Worm (Caenorhabditis elegans) whole organism, early embryonic: ENCODE measurements around the gene daf-4.

Source experiments
- B0310.2 ChIP-seq: sonication (generic microtip); optimal IDR thresholded peaks from 2 replicates; lab custom pipeline; 2016; ENCODE audit warnings: mild to moderate bottlenecking, missing genetic modification characterization, missing compliant biosample characterization
- F13C5.2 ChIP-seq: sonication (generic microtip); optimal IDR thresholded peaks from 2 replicates; lab custom pipeline; 2017; ENCODE audit warnings: mild to moderate bottlenecking, missing genetic modification characterization, inconsistent platforms, missing compliant biosample characterization
- aly-1 ChIP-seq: sonication (generic microtip); optimal IDR thresholded peaks from 2 replicates; lab custom pipeline; 2016; ENCODE audit warnings: missing genetic modification characterization, missing compliant biosample characterization
- ama-1 ChIP-seq: fragments of 150-350 bp; optimal IDR thresholded peaks from 2 replicates; lab custom pipeline; 2014
- ceh-13 ChIP-seq: fragments of 200-800 bp; sonication (Bioruptor generic); optimal IDR thresholded peaks from 2 replicates; lab custom pipeline; 2018; ENCODE audit warnings: mild to moderate bottlenecking, missing genetic modification characterization, missing compliant biosample characterization
- ceh-36 ChIP-seq: sonication (generic microtip); optimal IDR thresholded peaks from 2 replicates; lab custom pipeline; 2016; ENCODE audit warnings: missing genetic modification characterization, inconsistent platforms, missing compliant biosample characterization
- ets-7 ChIP-seq: sonication (generic microtip); optimal IDR thresholded peaks from 2 replicates; lab custom pipeline; 2016; ENCODE audit warnings: missing genotype, missing genetic modification characterization, missing compliant biosample characterization
- flt-1 ChIP-seq: fragments of 200-800 bp; sonication (Bioruptor generic); IDR thresholded peaks from 2 replicates; pipeline ENCODE4 v1.3.6; 2022; ENCODE audit warnings: missing genetic modification characterization, missing compliant biosample characterization
- hmbx-1 ChIP-seq: sonication (generic microtip); optimal IDR thresholded peaks from 2 replicates; lab custom pipeline; 2016; ENCODE audit warnings: mild to moderate bottlenecking, missing genetic modification characterization, missing compliant biosample characterization
- hmg-4 ChIP-seq: fragments of 200-800 bp; sonication (Bioruptor generic); optimal IDR thresholded peaks from 2 replicates; lab custom pipeline; 2018; ENCODE audit warnings: mild to moderate bottlenecking, missing genetic modification characterization, missing compliant biosample characterization
- hnd-1 ChIP-seq: sonication (generic microtip); optimal IDR thresholded peaks from 2 replicates; lab custom pipeline; 2016; ENCODE audit warnings: missing genetic modification characterization, missing compliant biosample characterization
- pes-1 ChIP-seq: fragments of 200-800 bp; sonication (Bioruptor generic); IDR thresholded peaks from 2 replicates; pipeline ENCODE4 v1.3.6; 2022; ENCODE audit warnings: missing genetic modification reagents, missing genetic modification characterization, missing compliant biosample characterization
- scrt-1 ChIP-seq: fragments of 200-800 bp; sonication (Bioruptor generic); IDR thresholded peaks from 2 replicates; pipeline ENCODE4 v1.3.6; 2022; ENCODE audit warnings: missing genetic modification characterization, missing compliant biosample characterization
- sea-1 ChIP-seq: fragments of 200-800 bp; sonication (Bioruptor generic); conservative IDR thresholded peaks from 2 replicates; pipeline ENCODE4 v1.3.6; 2022; ENCODE audit warnings: missing genetic modification characterization, missing compliant biosample characterization
- tbx-11 ChIP-seq: fragments of 200-800 bp; sonication (Bioruptor generic); IDR thresholded peaks from 2 replicates; pipeline ENCODE4 v1.3.6; 2022; ENCODE audit warnings: missing genetic modification characterization, missing compliant biosample characterization
- tbx-37 ChIP-seq: fragments of 200-800 bp; sonication (Bioruptor generic); conservative IDR thresholded peaks from 2 replicates; pipeline ENCODE4 v1.3.6; 2022; ENCODE audit warnings: missing genetic modification reagents, missing genetic modification characterization, missing compliant biosample characterization
- tra-4 ChIP-seq: sonication (generic microtip); optimal IDR thresholded peaks from 2 replicates; lab custom pipeline; 2017; ENCODE audit warnings: missing genetic modification characterization, missing compliant biosample characterization

daf-4 gene

DNA sequence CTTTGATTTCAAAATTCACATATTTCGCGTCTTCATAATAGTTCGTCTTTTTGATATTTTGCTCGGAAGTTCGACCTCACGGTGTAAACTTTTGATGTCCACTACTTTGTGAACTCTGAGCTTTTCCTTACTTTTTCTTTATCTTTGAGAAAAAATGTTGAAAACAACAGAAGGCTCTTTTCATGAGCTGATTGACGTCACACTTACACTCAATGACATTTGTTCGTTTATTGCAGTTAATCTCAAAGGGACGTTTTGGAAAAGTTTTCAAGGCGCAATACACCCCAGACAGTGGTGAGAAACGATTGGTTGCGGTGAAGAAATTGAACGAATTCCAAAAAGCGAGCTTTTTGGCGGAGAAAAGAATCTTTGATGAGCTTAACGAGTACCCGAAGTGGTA is 4.3 kb downstream of the daf-4 start:
- no peak for TF ChIP-seq scrt-1
- no peak for TF ChIP-seq F13C5.2
- no peak for TF ChIP-seq hnd-1 (tag; lab: Kevin White, UChicago)
- no peak for TF ChIP-seq aly-1 (tag; lab: Kevin White, UChicago)
- TF ChIP-seq hmg-4 (GFP tag; lab: Kevin White, UChicago), result no peak
- no peak for TF ChIP-seq sea-1 (GFP tag; lab: Robert Waterston, UW)
- TF ChIP-seq tbx-37, result no peak
- no peak for TF ChIP-seq tra-4 (tag; lab: Kevin White, UChicago)
- no peak for TF ChIP-seq ceh-13 (GFP tag; lab: Kevin White, UChicago)
- no peak for TF ChIP-seq tbx-11
- TF ChIP-seq ets-7 (tag; lab: Kevin White, UChicago), result no peak
- no peak for TF ChIP-seq hmbx-1 (tag; lab: Kevin White, UChicago)
- TF ChIP-seq ceh-36 (tag; lab: Kevin White, UChicago), result no peak
- no peak for TF ChIP-seq ama-1 (lab: Kevin White, UChicago)
- no peak for TF ChIP-seq B0310.2
- TF ChIP-seq pes-1 (GFP tag; lab: Robert Waterston, UW), result no peak
- no peak for TF ChIP-seq flt-1 (GFP tag; lab: Robert Waterston, UW)

DNA sequence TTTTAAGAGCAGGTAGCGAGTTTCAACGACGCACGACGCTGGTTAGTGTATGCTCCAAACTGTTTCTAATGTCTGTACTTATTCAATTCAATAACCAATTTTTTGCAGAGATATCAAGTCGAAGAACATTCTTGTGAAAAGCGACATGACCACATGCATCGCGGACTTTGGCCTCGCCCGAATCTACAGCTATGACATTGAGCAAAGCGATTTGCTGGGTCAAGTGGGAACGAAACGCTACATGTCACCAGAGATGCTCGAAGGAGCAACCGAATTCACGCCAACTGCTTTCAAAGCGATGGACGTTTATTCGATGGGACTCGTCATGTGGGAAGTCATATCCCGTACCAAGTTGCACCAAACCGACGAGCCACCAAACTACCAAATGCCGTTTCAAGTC is 5.4 kb downstream of the daf-4 start:
- TF ChIP-seq aly-1 (tag; lab: Kevin White, UChicago) (no peak), tra-4 (tag; lab: Kevin White, UChicago) (no peak), B0310.2 (no peak), pes-1 (GFP tag; lab: Robert Waterston, UW) (no peak), ets-7 (tag; lab: Kevin White, UChicago) (no peak), F13C5.2 (no peak), hmg-4 (GFP tag; lab: Kevin White, UChicago) (no peak), sea-1 (GFP tag; lab: Robert Waterston, UW) (no peak), ama-1 (lab: Kevin White, UChicago) (no peak), ceh-36 (tag; lab: Kevin White, UChicago) (no peak), hnd-1 (tag; lab: Kevin White, UChicago) (no peak), hmbx-1 (tag; lab: Kevin White, UChicago) (no peak), flt-1 (GFP tag; lab: Robert Waterston, UW) (no peak), tbx-37 (no peak), scrt-1 (no peak), ceh-13 (GFP tag; lab: Kevin White, UChicago) (no peak), tbx-11 (no peak)

ce11 chrIII:5632426-5632976 is 7.6 kb downstream of the daf-4 start:
- no peak for TF ChIP-seq B0310.2
- TF ChIP-seq pes-1 (GFP tag; lab: Robert Waterston, UW), result no peak
- TF ChIP-seq ets-7 (tag; lab: Kevin White, UChicago), result no peak
- TF ChIP-seq tbx-37, result no peak

DNA sequence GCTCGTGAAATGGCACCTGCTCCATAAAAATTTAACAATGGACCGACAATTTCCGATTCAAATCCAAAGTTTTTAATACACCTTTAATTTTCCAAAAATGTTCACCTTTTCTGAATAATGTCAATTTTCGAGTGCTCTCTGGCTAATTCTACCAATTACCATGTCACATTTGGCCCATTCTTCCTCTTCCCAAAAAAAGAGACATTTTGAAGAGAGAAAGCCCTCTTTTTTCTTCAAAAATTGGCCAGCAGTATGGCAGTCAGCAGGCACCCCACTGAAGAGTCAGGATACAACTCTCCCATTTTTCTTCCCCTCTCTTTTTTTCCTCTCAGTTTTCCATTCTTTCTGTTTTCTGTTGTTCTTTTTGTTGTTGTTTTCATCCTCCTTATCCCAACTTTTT is 9.6 kb downstream of the daf-4 start:
- TF ChIP-seq hmg-4 (GFP tag; lab: Kevin White, UChicago) (no peak), ceh-13 (GFP tag; lab: Kevin White, UChicago) (no peak), aly-1 (tag; lab: Kevin White, UChicago) (no peak), sea-1 (GFP tag; lab: Robert Waterston, UW) (no peak), flt-1 (GFP tag; lab: Robert Waterston, UW) (no peak), pes-1 (GFP tag; lab: Robert Waterston, UW) (no peak), tra-4 (tag; lab: Kevin White, UChicago) (no peak), ets-7 (tag; lab: Kevin White, UChicago) (no peak), hnd-1 (tag; lab: Kevin White, UChicago) (no peak), ama-1 (lab: Kevin White, UChicago) (no peak), scrt-1 (no peak), tbx-37 (no peak), hmbx-1 (tag; lab: Kevin White, UChicago) (no peak), tbx-11 (no peak), B0310.2 (no peak)

ce11 chrIII:5635179-5635578 is 10.2 kb downstream of the daf-4 start, which contains the start of gene ckk-1:
Gene ckk-1, plus strand, starts transcription at chrIII:5635479.
- no peak for TF ChIP-seq hmbx-1 (tag; lab: Kevin White, UChicago)

- TF ChIP-seq sea-1 (GFP tag; lab: Robert Waterston, UW), result 0 out of 2 replicates have a peak, but pooled peaks have one; percentile 65
- TF ChIP-seq tbx-11, result 0 out of 2 replicates have a peak, but pooled peaks have one; percentile 41
- peak; percentile 5 for TF ChIP-seq hmg-4 (GFP tag; lab: Kevin White, UChicago)
These were observed 12.5 kb downstream of the daf-4 start for ce11 chrIII:5637297-5637876.

- TF ChIP-seq tbx-11, result no peak
- no peak for TF ChIP-seq hnd-1 (tag; lab: Kevin White, UChicago)
- no peak for TF ChIP-seq ets-7 (tag; lab: Kevin White, UChicago)
- TF ChIP-seq pes-1 (GFP tag; lab: Robert Waterston, UW), result no peak
- no peak for TF ChIP-seq sea-1 (GFP tag; lab: Robert Waterston, UW)
- TF ChIP-seq tra-4 (tag; lab: Kevin White, UChicago), result no peak
- TF ChIP-seq ceh-13 (GFP tag; lab: Kevin White, UChicago), result no peak
- no peak for TF ChIP-seq aly-1 (tag; lab: Kevin White, UChicago)
- TF ChIP-seq hmbx-1 (tag; lab: Kevin White, UChicago), result no peak
- no peak for TF ChIP-seq ceh-36 (tag; lab: Kevin White, UChicago)
- no peak for TF ChIP-seq F13C5.2
- TF ChIP-seq flt-1 (GFP tag; lab: Robert Waterston, UW), result no peak
- TF ChIP-seq B0310.2, result no peak
- TF ChIP-seq ama-1 (lab: Kevin White, UChicago), result no peak
- no peak for TF ChIP-seq scrt-1
- TF ChIP-seq hmg-4 (GFP tag; lab: Kevin White, UChicago), result no peak
- no peak for TF ChIP-seq tbx-37
These were observed 15.0 kb downstream of the daf-4 start for ce11 chrIII:5639893-5640292.
